Worm (Caenorhabditis elegans): Measurements from ENCODE around the gene gly-7.

gly-7 gene

DNA sequence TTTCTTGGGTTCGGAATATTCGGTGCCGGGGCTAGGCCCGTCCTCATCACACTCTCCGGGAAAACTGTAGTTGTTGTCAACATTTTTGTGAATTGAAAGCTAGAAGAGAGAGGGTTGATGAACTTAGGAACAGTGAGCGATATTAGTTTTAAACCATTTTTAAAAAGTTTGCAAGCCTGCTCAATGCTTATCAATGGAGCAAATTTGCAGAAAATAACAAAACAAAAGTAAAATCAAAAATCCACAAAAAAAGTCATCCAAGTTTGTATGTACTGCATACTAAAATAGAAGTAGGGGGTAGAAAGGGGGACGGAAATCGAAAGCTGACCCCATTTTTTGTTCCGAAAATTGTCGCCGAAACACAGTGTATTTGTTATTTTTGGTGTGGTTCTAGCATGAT lies 35.1 kb upstream of the gly-7 start, which contains the start of gene T10B5.10:
TSS of gene T10B5.10 (minus strand) at position 101 of the 400 bp plus-strand sequence.
- TF ChIP-seq hmbx-1 (tag; optimal IDR thresholded peaks at IDR 0.05) (no peak), tbx-37 (GFP tag; conservative IDR thresholded peaks at IDR 0.05) (no peak), B0310.2 (tag; optimal IDR thresholded peaks at IDR 0.05) (no peak), tbx-11 (GFP tag; IDR thresholded peaks at IDR 0.05) (no peak), aly-1 (tag; optimal IDR thresholded peaks at IDR 0.05) (no peak), flt-1 (GFP tag; IDR thresholded peaks at IDR 0.05) (no peak), scrt-1 (GFP tag; IDR thresholded peaks at IDR 0.05) (no peak), ceh-13 (GFP tag; optimal IDR thresholded peaks at IDR 0.05) (no peak), pes-1 (GFP tag; IDR thresholded peaks at IDR 0.05) (no peak), hmg-4 (GFP tag; optimal IDR thresholded peaks at IDR 0.05) (no peak), tra-4 (tag; optimal IDR thresholded peaks at IDR 0.05) (no peak), ama-1 (optimal IDR thresholded peaks at IDR 0.05) (no peak), hnd-1 (tag; optimal IDR thresholded peaks at IDR 0.05) (no peak), ceh-36 (tag; optimal IDR thresholded peaks at IDR 0.05) (no peak), ets-7 (tag; optimal IDR thresholded peaks at IDR 0.05) (no peak), sea-1 (GFP tag; conservative IDR thresholded peaks at IDR 0.05) (no peak)

DNA sequence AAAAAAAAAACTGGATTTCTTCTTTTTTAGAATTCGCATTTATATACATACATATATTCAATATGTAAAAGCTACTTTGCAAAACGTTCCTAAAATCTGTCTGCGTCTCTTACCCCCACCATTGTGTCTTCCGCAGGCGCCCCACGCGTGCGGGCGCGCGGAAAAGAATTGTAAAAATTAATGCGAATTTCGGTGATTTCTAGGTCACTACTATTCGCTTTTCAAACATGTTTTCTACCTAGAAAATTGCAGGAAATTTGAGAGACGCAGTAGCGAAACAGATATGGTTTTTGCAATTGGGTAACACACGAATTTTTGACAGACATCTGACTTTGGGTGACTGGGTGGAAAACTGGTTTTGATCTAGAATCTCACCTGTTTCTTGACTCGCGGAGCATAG lies 34.0 kb upstream of the gly-7 start:
- TF ChIP-seq aly-1 (tag; optimal IDR thresholded peaks at IDR 0.05) (no peak), hnd-1 (tag; optimal IDR thresholded peaks at IDR 0.05) (no peak), hmg-4 (GFP tag; optimal IDR thresholded peaks at IDR 0.05) (no peak), F13C5.2 (tag; optimal IDR thresholded peaks at IDR 0.05) (no peak), B0310.2 (tag; optimal IDR thresholded peaks at IDR 0.05) (no peak), scrt-1 (GFP tag; IDR thresholded peaks at IDR 0.05) (no peak), pes-1 (GFP tag; IDR thresholded peaks at IDR 0.05) (no peak), tbx-11 (GFP tag; IDR thresholded peaks at IDR 0.05) (no peak), tbx-37 (GFP tag; conservative IDR thresholded peaks at IDR 0.05) (no peak), flt-1 (GFP tag; IDR thresholded peaks at IDR 0.05) (no peak), tra-4 (tag; optimal IDR thresholded peaks at IDR 0.05) (no peak)

DNA sequence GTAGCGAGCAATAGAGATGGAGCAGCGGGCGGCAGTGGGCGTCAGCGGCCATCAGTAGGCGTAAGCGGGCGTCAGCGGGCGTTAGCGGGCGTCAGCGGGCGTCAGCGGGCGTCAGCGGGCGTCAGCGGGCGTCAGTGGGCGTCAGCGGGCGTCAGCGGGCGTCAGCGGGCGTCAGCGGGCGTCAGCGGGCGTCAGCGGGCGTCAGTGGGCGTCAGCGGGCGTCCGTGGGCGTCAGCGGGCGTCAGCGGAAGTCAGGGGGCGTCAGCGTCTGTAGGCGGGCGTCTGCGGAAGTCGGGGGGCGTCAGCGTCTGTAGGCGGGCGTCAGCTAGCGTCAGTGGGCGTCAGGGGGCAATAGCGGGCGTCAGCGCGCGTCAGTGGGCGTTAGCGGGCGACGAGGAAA lies 28.9 kb upstream of the gly-7 start:
- TF ChIP-seq pes-1 (GFP tag; IDR thresholded peaks at IDR 0.05): peak; percentile 45; the same call in 1 of the 2 replicates

DNA sequence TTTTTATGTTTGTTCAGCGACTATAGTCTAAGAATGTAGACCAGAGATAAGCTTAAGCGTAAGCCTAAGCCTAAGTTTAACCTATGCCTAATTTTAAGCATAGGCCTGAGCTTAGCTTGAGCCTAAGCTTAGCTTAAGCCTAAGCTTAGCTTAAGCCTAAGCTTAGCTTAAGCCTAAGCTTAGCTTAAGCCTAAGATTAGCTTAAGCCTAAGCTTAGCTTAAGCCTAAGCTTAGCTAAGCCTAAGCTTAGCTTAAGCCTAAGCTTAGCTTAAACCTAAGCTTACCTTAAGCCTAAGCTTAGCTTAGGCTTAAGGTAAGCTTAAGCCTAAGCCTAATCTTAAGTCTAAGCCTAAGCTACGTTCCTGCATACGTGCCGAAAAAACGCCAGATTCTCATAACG lies 27.5 kb upstream of the gly-7 start:
- TF ChIP-seq flt-1 (GFP tag; IDR thresholded peaks at IDR 0.05) (no peak), ceh-36 (tag; optimal IDR thresholded peaks at IDR 0.05) (peak; percentile 88), sea-1 (GFP tag; conservative IDR thresholded peaks at IDR 0.05) (no peak), tbx-37 (GFP tag; conservative IDR thresholded peaks at IDR 0.05) (no peak), aly-1 (tag; optimal IDR thresholded peaks at IDR 0.05) (no peak)

DNA sequence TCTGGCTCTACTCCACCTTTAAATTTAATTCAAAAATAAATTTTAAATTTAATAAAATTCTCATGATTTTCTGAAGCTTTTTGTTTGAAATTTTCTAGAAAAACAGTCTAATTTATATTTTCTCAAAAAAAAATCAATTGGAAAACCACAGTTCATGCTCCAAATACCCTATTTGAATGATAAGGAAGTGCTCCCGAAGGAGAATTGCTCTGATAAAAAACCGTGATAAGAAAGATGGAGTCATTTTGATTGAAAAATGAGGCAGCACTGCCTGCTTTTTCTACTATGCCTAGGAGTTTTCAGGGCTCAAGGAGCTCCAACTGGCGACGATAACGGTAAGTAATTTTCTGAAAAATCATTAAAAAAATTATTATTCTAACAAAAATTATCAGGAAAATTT lies 24.9 kb upstream of the gly-7 start, which contains the start of gene T10B5.7:
TSS of gene T10B5.7 (plus strand) at position 225 of the 400 bp plus-strand sequence.
- TF ChIP-seq tbx-11 (GFP tag; IDR thresholded peaks at IDR 0.05): no peak
- no peak for TF ChIP-seq flt-1 (GFP tag; IDR thresholded peaks at IDR 0.05)

DNA sequence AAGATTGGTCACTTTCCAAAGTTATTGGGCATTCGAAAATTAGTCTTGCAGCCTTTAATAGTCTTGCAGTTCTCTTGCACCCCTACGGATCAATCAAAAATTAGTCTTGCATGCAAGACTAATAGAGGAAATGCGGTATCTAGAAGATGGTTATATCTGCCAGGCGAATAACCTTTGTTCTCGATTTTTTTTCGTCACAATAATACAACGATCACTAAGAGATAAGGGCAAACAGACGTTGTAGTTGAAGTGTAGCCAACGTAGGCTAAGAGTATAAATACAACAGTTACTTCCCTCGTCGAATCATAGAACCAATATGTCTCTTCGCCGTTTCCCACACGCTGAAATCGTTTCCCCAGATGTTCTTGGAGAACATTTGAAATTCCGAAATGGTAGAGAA lies 20.6 kb upstream of the gly-7 start, which contains the start of gene T10B5.8:
TSS of gene T10B5.8 (plus strand) at position 301 of the 400 bp plus-strand sequence.
- TF ChIP-seq ceh-36 (tag; optimal IDR thresholded peaks at IDR 0.05) (no peak), B0310.2 (tag; optimal IDR thresholded peaks at IDR 0.05) (no peak), F13C5.2 (tag; optimal IDR thresholded peaks at IDR 0.05) (no peak), aly-1 (tag; optimal IDR thresholded peaks at IDR 0.05) (no peak), sea-1 (GFP tag; conservative IDR thresholded peaks at IDR 0.05) (no peak), tra-4 (tag; optimal IDR thresholded peaks at IDR 0.05) (no peak), hnd-1 (tag; optimal IDR thresholded peaks at IDR 0.05) (no peak), tbx-11 (GFP tag; IDR thresholded peaks at IDR 0.05) (no peak), scrt-1 (GFP tag; IDR thresholded peaks at IDR 0.05) (no peak), pes-1 (GFP tag; IDR thresholded peaks at IDR 0.05) (no peak), hmbx-1 (tag; optimal IDR thresholded peaks at IDR 0.05) (no peak), flt-1 (GFP tag; IDR thresholded peaks at IDR 0.05) (no peak), ama-1 (optimal IDR thresholded peaks at IDR 0.05) (no peak), tbx-37 (GFP tag; conservative IDR thresholded peaks at IDR 0.05) (no peak), ets-7 (tag; optimal IDR thresholded peaks at IDR 0.05) (no peak), ceh-13 (GFP tag; optimal IDR thresholded peaks at IDR 0.05) (no peak), hmg-4 (GFP tag; optimal IDR thresholded peaks at IDR 0.05) (no peak)

DNA sequence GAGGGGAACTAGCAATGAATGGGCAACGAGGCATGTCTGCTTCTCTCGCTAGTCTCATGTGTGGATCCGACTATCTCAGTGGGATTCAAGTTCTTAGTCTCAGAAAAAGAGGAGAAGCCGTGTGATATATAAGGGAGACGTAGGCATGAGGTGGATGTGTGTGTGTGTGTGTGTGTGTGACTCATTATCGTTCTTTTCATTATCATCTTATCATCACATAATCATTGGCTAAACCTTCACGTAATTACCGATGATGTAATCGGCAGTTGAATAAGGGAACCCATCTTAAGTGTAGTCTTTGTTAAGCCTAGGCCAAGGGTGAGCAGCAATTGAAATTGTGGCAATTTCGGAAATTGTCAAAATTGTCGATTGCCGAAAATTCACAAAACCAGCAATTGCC lies 8.8 kb upstream of the gly-7 start, which contains the start of gene Y32G9B.1:
TSS of gene Y32G9B.1 (minus strand) at position 101 of the 400 bp plus-strand sequence.
- TF ChIP-seq tra-4 (tag; optimal IDR thresholded peaks at IDR 0.05) (no peak), scrt-1 (GFP tag; IDR thresholded peaks at IDR 0.05) (no peak), ceh-36 (tag; optimal IDR thresholded peaks at IDR 0.05) (no peak), ceh-13 (GFP tag; optimal IDR thresholded peaks at IDR 0.05) (no peak), pes-1 (GFP tag; IDR thresholded peaks at IDR 0.05) (no peak), hmbx-1 (tag; optimal IDR thresholded peaks at IDR 0.05) (no peak), ama-1 (optimal IDR thresholded peaks at IDR 0.05) (no peak), flt-1 (GFP tag; IDR thresholded peaks at IDR 0.05) (no peak), tbx-37 (GFP tag; conservative IDR thresholded peaks at IDR 0.05) (no peak), F13C5.2 (tag; optimal IDR thresholded peaks at IDR 0.05) (no peak), aly-1 (tag; optimal IDR thresholded peaks at IDR 0.05) (no peak), ets-7 (tag; optimal IDR thresholded peaks at IDR 0.05) (no peak), B0310.2 (tag; optimal IDR thresholded peaks at IDR 0.05) (no peak), hmg-4 (GFP tag; optimal IDR thresholded peaks at IDR 0.05) (no peak), hnd-1 (tag; optimal IDR thresholded peaks at IDR 0.05) (no peak), sea-1 (GFP tag; conservative IDR thresholded peaks at IDR 0.05) (no peak), tbx-11 (GFP tag; IDR thresholded peaks at IDR 0.05) (no peak)

DNA sequence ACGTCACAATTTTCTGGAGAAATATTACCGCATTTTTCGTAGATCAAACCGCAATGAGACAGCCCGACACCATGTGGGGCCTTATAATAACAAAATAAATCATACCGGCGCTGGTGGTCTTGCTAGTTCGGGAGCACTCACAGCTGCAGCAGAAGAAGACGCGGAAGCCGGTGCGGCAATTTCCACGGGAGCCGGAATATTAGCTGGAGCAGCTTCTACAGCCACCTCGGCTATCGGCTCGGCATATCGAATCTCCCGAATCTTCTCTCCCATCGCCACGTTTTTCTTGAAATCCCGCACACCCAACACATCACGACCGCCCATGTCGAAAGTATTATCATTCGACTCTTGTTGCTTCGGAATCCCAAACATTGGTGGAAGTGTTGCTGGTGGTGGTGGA lies 3.4 kb upstream of the gly-7 start:
- no peak for TF ChIP-seq ceh-36 (tag; optimal IDR thresholded peaks at IDR 0.05)
- no peak for TF ChIP-seq flt-1 (GFP tag; IDR thresholded peaks at IDR 0.05)
- no peak for TF ChIP-seq tbx-11 (GFP tag; IDR thresholded peaks at IDR 0.05)
- TF ChIP-seq tra-4 (tag; optimal IDR thresholded peaks at IDR 0.05): no peak
- TF ChIP-seq tbx-37 (GFP tag; conservative IDR thresholded peaks at IDR 0.05): no peak
- TF ChIP-seq ets-7 (tag; optimal IDR thresholded peaks at IDR 0.05): no peak
- no peak for TF ChIP-seq aly-1 (tag; optimal IDR thresholded peaks at IDR 0.05)
- no peak for TF ChIP-seq B0310.2 (tag; optimal IDR thresholded peaks at IDR 0.05)
- TF ChIP-seq hmg-4 (GFP tag; optimal IDR thresholded peaks at IDR 0.05): no peak
- TF ChIP-seq hmbx-1 (tag; optimal IDR thresholded peaks at IDR 0.05): no peak
- no peak for TF ChIP-seq pes-1 (GFP tag; IDR thresholded peaks at IDR 0.05)
- TF ChIP-seq ama-1 (optimal IDR thresholded peaks at IDR 0.05): no peak
- no peak for TF ChIP-seq sea-1 (GFP tag; conservative IDR thresholded peaks at IDR 0.05)
- TF ChIP-seq scrt-1 (GFP tag; IDR thresholded peaks at IDR 0.05): no peak
- TF ChIP-seq hnd-1 (tag; optimal IDR thresholded peaks at IDR 0.05): no peak
- TF ChIP-seq ceh-13 (GFP tag; optimal IDR thresholded peaks at IDR 0.05): no peak
- TF ChIP-seq F13C5.2 (tag; optimal IDR thresholded peaks at IDR 0.05): no peak
